Fruit fly (Drosophila melanogaster) whole organism, embryonic: ENCODE measurements around the gene hkb.
A peak's percentile ranks its signal among the peaks of the same experiment; 100 is the strongest.

Source experiments
- Ada2b ChIP-seq: fragments of 200-800 bp; sonication (Bioruptor generic); IDR thresholded peaks from 2 replicates; pipeline ENCODE4 v1.3.6; 2022; ENCODE audit warnings: missing biosample characterization, missing genetic modification characterization
- C15 ChIP-seq: fragments of 200-800 bp; sonication (Bioruptor generic); IDR thresholded peaks from 3 replicates; pipeline ENCODE4 v1.3.6; 2022; ENCODE audit warnings: missing biosample characterization, missing genetic modification characterization
- CG10209 ChIP-seq: fragments of 200-800 bp; sonication (Bioruptor generic); optimal IDR thresholded peaks from 3 replicates; lab custom pipeline; 2017; ENCODE audit warnings: missing biosample characterization, mild to moderate bottlenecking, missing genetic modification characterization, missing genetic modification reagents
- CG11560 ChIP-seq: fragments of 200-800 bp; sonication (Bioruptor generic); IDR thresholded peaks from 3 replicates; pipeline ENCODE4 v1.3.6; 2022; ENCODE audit warnings: missing biosample characterization, missing genetic modification characterization
- CG14710 ChIP-seq: fragments of 200-800 bp; sonication (Bioruptor generic); optimal IDR thresholded peaks from 3 replicates; lab custom pipeline; 2019; ENCODE audit warnings: missing biosample characterization, mild to moderate bottlenecking, missing genetic modification characterization, moderate library complexity
- CG1529 ChIP-seq: fragments of 200-800 bp; sonication (Bioruptor generic); optimal IDR thresholded peaks from 3 replicates; lab custom pipeline; 2018; ENCODE audit warnings: missing biosample characterization, missing genetic modification characterization
- CG16813 ChIP-seq: fragments of 200-800 bp; sonication (Bioruptor generic); IDR thresholded peaks from 3 replicates; pipeline ENCODE4 v1.3.6; 2022; ENCODE audit warnings: missing biosample characterization, missing genetic modification characterization; ENCODE audit not compliant: partially characterized antibody
- CG2116 ChIP-seq: fragments of 200-800 bp; sonication (Bioruptor generic); optimal IDR thresholded peaks from 3 replicates; lab custom pipeline; 2018; ENCODE audit warnings: missing biosample characterization, mild to moderate bottlenecking, missing genetic modification characterization
- CG2202 ChIP-seq: fragments of 200-800 bp; sonication (Bioruptor generic); optimal IDR thresholded peaks from 2 replicates; lab custom pipeline; 2018; ENCODE audit warnings: missing biosample characterization, mild to moderate bottlenecking, missing genetic modification characterization
- CG30431 ChIP-seq: fragments of 200-800 bp; sonication (Bioruptor generic); optimal IDR thresholded peaks from 2 replicates; lab custom pipeline; 2017; ENCODE audit warnings: missing biosample characterization, missing genetic modification characterization
- CG34422 ChIP-seq: fragments of 200-800 bp; sonication (Bioruptor generic); IDR thresholded peaks from 3 replicates; pipeline ENCODE4 v1.3.6; 2022; ENCODE audit warnings: missing biosample characterization, missing genetic modification characterization
- CG42726 ChIP-seq: fragments of 200-800 bp; sonication (Bioruptor generic); IDR thresholded peaks from 2 replicates; pipeline ENCODE4 v1.3.6; 2022; ENCODE audit warnings: missing biosample characterization, missing genetic modification characterization; ENCODE audit not compliant: partially characterized antibody
- CG6654 ChIP-seq: fragments of 200-800 bp; sonication (Bioruptor generic); optimal IDR thresholded peaks from 2 replicates; lab custom pipeline; 2017; ENCODE audit warnings: missing biosample characterization, mild to moderate bottlenecking, missing genetic modification characterization
- CG8388 ChIP-seq: fragments of 200-800 bp; sonication (Bioruptor generic); optimal IDR thresholded peaks from 2 replicates; lab custom pipeline; 2019; ENCODE audit warnings: missing biosample characterization, mild to moderate bottlenecking, missing genetic modification characterization, moderate library complexity
- CG8924 ChIP-seq: fragments of 200-800 bp; optimal IDR thresholded peaks from 3 replicates; lab custom pipeline; 2019; ENCODE audit warnings: missing biosample characterization, mild to moderate bottlenecking, missing genetic modification characterization, moderate library complexity
- CG9797 ChIP-seq: fragments of 200-800 bp; sonication (Bioruptor generic); optimal IDR thresholded peaks from 3 replicates; lab custom pipeline; 2018; ENCODE audit warnings: missing biosample characterization, mild to moderate bottlenecking, missing genetic modification characterization
- CG9932 ChIP-seq: fragments of 200-800 bp; sonication (Bioruptor generic); IDR thresholded peaks from 2 replicates; pipeline ENCODE4 v1.3.6; 2022; ENCODE audit warnings: missing biosample characterization, missing genetic modification characterization
- CTCF ChIP-seq: fragments of 200-800 bp; sonication (Bioruptor generic); optimal IDR thresholded peaks from 2 replicates; lab custom pipeline; 2017; ENCODE audit warnings: missing biosample characterization, mild to moderate bottlenecking, missing genetic modification characterization, moderate library complexity
- E2f2 ChIP-seq: fragments of 200-800 bp; sonication (Bioruptor generic); IDR thresholded peaks from 2 replicates; pipeline ENCODE4 v1.3.6; 2022; ENCODE audit warnings: missing biosample characterization, missing genetic modification characterization
- Elba2 ChIP-seq: fragments of 200-800 bp; sonication (Bioruptor generic); optimal IDR thresholded peaks from 3 replicates; lab custom pipeline; 2016; ENCODE audit warnings: missing biosample characterization, missing genetic modification characterization
- GATAe ChIP-seq: fragments of 200-800 bp; sonication (Bioruptor generic); conservative IDR thresholded peaks from 2 replicates; pipeline ENCODE4 v1.3.6; 2022; ENCODE audit warnings: missing biosample characterization, missing genetic modification characterization
- HLHmδ ChIP-seq: fragments of 200-800 bp; sonication (Bioruptor generic); optimal IDR thresholded peaks from 2 replicates; lab custom pipeline; 2018; ENCODE audit warnings: missing biosample characterization, mild to moderate bottlenecking, missing genetic modification characterization, moderate library complexity
- Hey ChIP-seq: fragments of 200-800 bp; sonication (Bioruptor generic); optimal IDR thresholded peaks from 3 replicates; lab custom pipeline; 2018; ENCODE audit warnings: missing biosample characterization, mild to moderate bottlenecking, missing genetic modification characterization
- HmgD ChIP-seq: fragments of 200-800 bp; sonication (Bioruptor generic); optimal IDR thresholded peaks from 3 replicates; lab custom pipeline; 2016; ENCODE audit warnings: missing biosample characterization, missing genetic modification characterization
- Hr39 ChIP-seq: fragments of >200 bp; optimal IDR thresholded peaks from 2 replicates; lab custom pipeline; 2017
- Hsf ChIP-seq: fragments of 200-800 bp; sonication (Bioruptor generic); optimal IDR thresholded peaks from 3 replicates; lab custom pipeline; 2016; ENCODE audit warnings: missing biosample characterization, missing genetic modification characterization
- Mad ChIP-seq: fragments of 200-800 bp; sonication (Bioruptor generic); optimal IDR thresholded peaks from 2 replicates; lab custom pipeline; 2016; ENCODE audit warnings: missing biosample characterization, missing genetic modification characterization
- NC2α ChIP-seq: fragments of 200-800 bp; sonication (Bioruptor generic); optimal IDR thresholded peaks from 2 replicates; lab custom pipeline; 2016; ENCODE audit warnings: missing biosample characterization, missing genetic modification characterization
- NC2β ChIP-seq: fragments of 200-800 bp; sonication (Bioruptor generic); optimal IDR thresholded peaks from 2 replicates; lab custom pipeline; 2016; ENCODE audit warnings: missing biosample characterization, missing genetic modification characterization
- Sin3A ChIP-seq: fragments of >200 bp; optimal IDR thresholded peaks from 2 replicates; lab custom pipeline; 2018
- Trl ChIP-seq, 3 experiments: fragments of >200 bp in 2 of 3; fragments of 200-800 bp in 1 of 3; sonication (Bioruptor generic) in 1 of 3; optimal IDR thresholded peaks; 2 replicates in 1 of 3; 3 replicates in 2 of 3; lab custom pipeline; 2016 to 2017; ENCODE audit warnings: missing biosample characterization in 1 of 3, missing genetic modification characterization in 1 of 3
- amos ChIP-seq: fragments of 200-800 bp; sonication (Bioruptor generic); IDR thresholded peaks from 2 replicates; pipeline ENCODE4 v1.3.6; 2022; ENCODE audit warnings: missing biosample characterization, missing genetic modification characterization; ENCODE audit not compliant: partially characterized antibody
- chinmo ChIP-seq: fragments of 200-800 bp; sonication (Bioruptor generic); IDR thresholded peaks from 4 replicates; pipeline ENCODE4 v1.3.6; 2022; ENCODE audit warnings: missing biosample characterization, missing genetic modification characterization; ENCODE audit not compliant: partially characterized antibody
- chn ChIP-seq: fragments of 200-800 bp; sonication (Bioruptor generic); optimal IDR thresholded peaks from 2 replicates; lab custom pipeline; 2016; ENCODE audit warnings: missing biosample characterization, missing genetic modification characterization
- ftz-f1 ChIP-seq: fragments of 200-800 bp; sonication (Bioruptor generic); optimal IDR thresholded peaks from 2 replicates; lab custom pipeline; 2016; ENCODE audit warnings: missing biosample characterization, missing genetic modification characterization
- ind ChIP-seq: fragments of 200-800 bp; sonication (Bioruptor generic); optimal IDR thresholded peaks from 3 replicates; lab custom pipeline; 2016; ENCODE audit warnings: missing biosample characterization, missing genetic modification characterization
- inv ChIP-seq: fragments of 200-800 bp; sonication (Bioruptor generic); IDR thresholded peaks from 2 replicates; pipeline ENCODE4 v1.3.6; 2022; ENCODE audit warnings: missing biosample characterization, missing genetic modification characterization; ENCODE audit not compliant: partially characterized antibody
- jing ChIP-seq: fragments of 200-800 bp; sonication (Bioruptor generic); optimal IDR thresholded peaks from 2 replicates; lab custom pipeline; 2018; ENCODE audit warnings: missing biosample characterization, mild to moderate bottlenecking, missing genetic modification characterization
- lbe ChIP-seq: fragments of 200-800 bp; sonication (Bioruptor generic); optimal IDR thresholded peaks from 2 replicates; lab custom pipeline; 2016; ENCODE audit warnings: missing biosample characterization, mild to moderate bottlenecking, missing genetic modification characterization
- lmd ChIP-seq: fragments of 200-800 bp; sonication (Bioruptor generic); IDR thresholded peaks from 2 replicates; pipeline ENCODE4 v1.3.6; 2022; ENCODE audit warnings: missing biosample characterization, missing genetic modification characterization
- mld ChIP-seq: fragments of 200-800 bp; sonication (Bioruptor generic); IDR thresholded peaks from 3 replicates; pipeline ENCODE4 v1.3.6; 2022; ENCODE audit warnings: missing biosample characterization, missing genetic modification characterization; ENCODE audit not compliant: partially characterized antibody
- odd ChIP-seq: fragments of 200-800 bp; sonication (Bioruptor generic); optimal IDR thresholded peaks from 2 replicates; lab custom pipeline; 2017; ENCODE audit warnings: missing biosample characterization, mild to moderate bottlenecking, missing genetic modification characterization
- psq ChIP-seq: fragments of 200-800 bp; sonication (Bioruptor generic); optimal IDR thresholded peaks from 2 replicates; lab custom pipeline; 2017; ENCODE audit warnings: missing biosample characterization, missing genetic modification characterization
- ro ChIP-seq: fragments of 200-800 bp; sonication (Bioruptor generic); IDR thresholded peaks from 2 replicates; pipeline ENCODE4 v1.3.6; 2022; ENCODE audit warnings: missing biosample characterization, missing genetic modification characterization
- sens ChIP-seq: fragments of 200-800 bp; sonication (Bioruptor generic); peaks from one replicate; lab custom pipeline; 2016; ENCODE audit warnings: missing biosample characterization, missing genetic modification characterization
- slp2 ChIP-seq: fragments of 200-800 bp; sonication (Bioruptor generic); optimal IDR thresholded peaks from 2 replicates; lab custom pipeline; 2016; ENCODE audit warnings: missing biosample characterization, missing genetic modification characterization
- sna ChIP-seq: fragments of 200-800 bp; sonication (Bioruptor generic); IDR thresholded peaks from 2 replicates; pipeline ENCODE4 v1.3.6; 2022; ENCODE audit warnings: missing biosample characterization, missing genetic modification characterization; ENCODE audit not compliant: partially characterized antibody
- sob ChIP-seq: fragments of 200-800 bp; sonication (Bioruptor generic); IDR thresholded peaks from 2 replicates; pipeline ENCODE4 v1.3.6; 2022; ENCODE audit warnings: missing biosample characterization, missing genetic modification characterization
- unpg ChIP-seq: fragments of 200-800 bp; sonication (Bioruptor generic); optimal IDR thresholded peaks from 3 replicates; lab custom pipeline; 2018; ENCODE audit warnings: missing biosample characterization, mild to moderate bottlenecking, missing genetic modification characterization, moderate library complexity
- vfl ChIP-seq: fragments of 200-800 bp; sonication (Bioruptor generic); optimal IDR thresholded peaks from 2 replicates; lab custom pipeline; 2016; ENCODE audit warnings: missing biosample characterization, missing genetic modification characterization

The hkb gene

DNA sequence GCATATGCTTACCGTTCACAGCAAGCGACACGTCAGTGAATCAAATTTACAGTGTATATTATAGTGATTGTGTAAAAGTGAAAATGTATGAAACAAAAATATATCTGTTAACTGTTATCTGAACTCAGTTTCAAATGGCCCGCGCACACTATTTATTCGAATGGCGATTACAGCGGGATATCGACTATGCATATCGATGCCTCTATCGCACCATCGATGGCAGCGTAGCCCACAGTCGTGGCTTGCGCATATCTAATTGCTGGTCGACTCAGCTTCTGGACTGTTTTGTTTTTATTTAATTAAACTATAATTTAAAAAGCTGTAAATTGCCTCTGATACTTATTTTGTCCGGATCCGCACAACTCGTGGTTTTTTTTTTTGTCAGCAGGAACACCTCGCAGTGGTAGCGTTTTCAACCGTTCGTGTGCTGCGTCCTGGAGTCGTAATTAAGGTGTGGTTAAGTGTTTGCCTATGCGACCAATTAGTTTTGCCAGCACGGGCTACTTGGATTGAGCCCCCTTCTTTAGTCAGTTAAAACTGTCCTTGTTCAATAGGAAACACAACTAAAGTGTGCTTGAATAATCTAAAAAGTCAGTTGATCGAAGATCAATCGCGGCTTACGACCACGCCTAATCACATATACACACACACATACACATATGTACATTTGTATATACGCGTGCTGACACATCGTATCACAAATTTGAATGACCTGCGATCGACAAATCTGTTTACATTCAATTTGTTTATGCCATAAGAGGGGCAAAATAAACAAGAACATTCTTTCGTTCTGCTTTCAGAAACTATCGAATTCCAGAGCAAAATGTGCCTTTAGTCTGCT, 34.9 kb upstream of the hkb start, which contains the start of gene Cont (continued):
- peak; percentile 92 for TF ChIP-seq CG11560 (tag; lab: Robert Waterston, UW)
- peak; percentile 46; the same call in 1 of the 2 replicates for TF ChIP-seq CG9932
- TF ChIP-seq vfl (GFP tag; lab: Kevin White, UChicago) = no peak
- TF ChIP-seq CG42726 (GFP tag; lab: Robert Waterston, UW) = peak; percentile 93
- TF ChIP-seq Trl (optimal IDR thresholded peaks at IDR 0.05; lab: Kevin White, UChicago) = no peak
- no peak for TF ChIP-seq Trl (GFP tag; optimal IDR thresholded peaks at IDR 0.05; lab: Kevin White, UChicago)
- TF ChIP-seq HLHmδ (GFP tag; lab: Kevin White, UChicago) = no peak
- peak; percentile 59 for TF ChIP-seq CG9797
- TF ChIP-seq Mad (GFP tag; lab: Kevin White, UChicago) = peak; percentile 6
- TF ChIP-seq GATAe = no peak
- TF ChIP-seq amos = peak; percentile 97
- no peak for TF ChIP-seq Ada2b (GFP tag; lab: Robert Waterston, UW)
- TF ChIP-seq C15 (GFP tag; lab: Robert Waterston, UW) = no peak
- TF ChIP-seq lmd = 0 out of 2 replicates have a peak, but pooled peaks have one; percentile 7
- no peak for TF ChIP-seq slp2 (GFP tag; lab: Kevin White, UChicago)
- TF ChIP-seq Hsf (GFP tag; lab: Kevin White, UChicago) = no peak
- TF ChIP-seq jing (GFP tag; lab: Kevin White, UChicago) = no peak
- TF ChIP-seq CG6654 (GFP tag; lab: Kevin White, UChicago) = no peak
- peak; percentile 85 for TF ChIP-seq inv (GFP tag; lab: Robert Waterston, UW)
- TF ChIP-seq ftz-f1 (GFP tag; lab: Kevin White, UChicago) = no peak
- peak; percentile 86 for TF ChIP-seq sna (GFP tag; lab: Robert Waterston, UW)
- no peak for TF ChIP-seq CG2202 (tag; lab: Kevin White, UChicago)
- TF ChIP-seq CG2116 (GFP tag; lab: Kevin White, UChicago) = peak; percentile 87
- peak; percentile 21 for TF ChIP-seq NC2β (GFP tag; lab: Kevin White, UChicago)
- TF ChIP-seq CTCF (GFP tag; lab: Kevin White, UChicago) = no peak
- TF ChIP-seq CG8388 (GFP tag; lab: Kevin White, UChicago) = no peak
- no peak for TF ChIP-seq NC2α
- no peak for TF ChIP-seq Hey (tag; lab: Kevin White, UChicago)
- TF ChIP-seq ind = no peak
- 0 out of 3 replicates have a peak, but pooled peaks have one; percentile 12 for TF ChIP-seq CG34422
- TF ChIP-seq chn (GFP tag; lab: Kevin White, UChicago) = no peak
- no peak for TF ChIP-seq CG1529
- TF ChIP-seq E2f2 (GFP tag; lab: Robert Waterston, UW) = peak; percentile 98
- peak; percentile 82 for TF ChIP-seq mld (GFP tag; lab: Robert Waterston, UW)
- no peak for TF ChIP-seq psq
- TF ChIP-seq unpg (GFP tag; lab: Kevin White, UChicago) = no peak
- TF ChIP-seq lbe (GFP tag; lab: Kevin White, UChicago) = no peak
- no peak for TF ChIP-seq CG10209 (GFP tag; lab: Kevin White, UChicago)
- TF ChIP-seq CG8924 (tag; lab: Kevin White, UChicago) = peak; percentile 33
- no peak for TF ChIP-seq sob (GFP tag; lab: Robert Waterston, UW)
- no peak for TF ChIP-seq HmgD
- peak; percentile 57 for TF ChIP-seq Elba2
- TF ChIP-seq odd (GFP tag; lab: Kevin White, UChicago) = no peak
- TF ChIP-seq chinmo (GFP tag; lab: Robert Waterston, UW) = peak; percentile 90; the same call in 2 of the 4 replicates
- peak; percentile 93 for TF ChIP-seq CG16813 (GFP tag; lab: Robert Waterston, UW)
- peak; percentile 40 for TF ChIP-seq Sin3A (lab: Kevin White, UChicago)
- peak; percentile 46 for TF ChIP-seq CG14710 (tag; lab: Kevin White, UChicago)
- no peak for TF ChIP-seq ro (GFP tag; lab: Robert Waterston, UW)
- peak; percentile 89 for TF ChIP-seq sens (GFP tag; lab: Kevin White, UChicago)
- no peak for TF ChIP-seq CG30431 (GFP tag; lab: Kevin White, UChicago)
- no peak for TF ChIP-seq Hr39
